Fruit fly (Drosophila melanogaster): ENCODE measurements around the gene NHP2.
A peak's percentile ranks its signal among the peaks of the same experiment; 100 is the strongest.

Gene NHP2

dm6 chr3L:14759097-14759795 is 42.7 kb downstream of the NHP2 start (continued):
- TF ChIP-seq az2 (GFP tag; optimal IDR thresholded peaks at IDR 0.05) (peak; percentile 99), nerfin-2 (GFP tag; IDR thresholded peaks at IDR 0.05; ENCODE audit: partially characterized antibody) (peak; percentile 46; the same call in 1 of the 2 replicates), CG17328 (GFP tag; IDR thresholded peaks at IDR 0.05) (peak; percentile 99), slou (GFP tag; optimal IDR thresholded peaks at IDR 0.05) (peak; percentile 100), CG1647 (GFP tag; optimal IDR thresholded peaks at IDR 0.05) (peak; percentile 99), Ets65A (GFP tag) (peak; percentile 100), CG6791 (GFP tag; IDR thresholded peaks at IDR 0.05; ENCODE audit: partially characterized antibody) (peak; percentile 61; the same call in 2 of the 3 replicates), CG6683 (GFP tag; optimal IDR thresholded peaks at IDR 0.05) (peak; percentile 99), gcm (GFP tag; optimal IDR thresholded peaks at IDR 0.05) (peak; percentile 100), bbx (GFP tag; IDR thresholded peaks at IDR 0.05; ENCODE audit: partially characterized antibody) (peak; percentile 25; the same call in 1 of the 2 replicates), CG15073 (GFP tag; optimal IDR thresholded peaks at IDR 0.05) (peak; percentile 91), yki (optimal IDR thresholded peaks at IDR 0.05) (peak; percentile 61), sens-2 (GFP tag; IDR thresholded peaks at IDR 0.05) (peak; percentile 99), CG1792 (GFP tag; optimal IDR thresholded peaks at IDR 0.05) (peak; percentile 98), CG2120 (GFP tag; optimal IDR thresholded peaks at IDR 0.05) (peak; percentile 100), zfh2 (GFP tag; optimal IDR thresholded peaks at IDR 0.05) (peak; percentile 99), CG14050 (GFP tag; IDR thresholded peaks at IDR 0.05) (peak; percentile 99), CG1603 (tag; optimal IDR thresholded peaks at IDR 0.05) (peak; percentile 94), Fer2 (tag; optimal IDR thresholded peaks at IDR 0.05) (peak; percentile 100), HLH54F (GFP tag; optimal IDR thresholded peaks at IDR 0.05) (peak; percentile 99), dmrt99B (tag; optimal IDR thresholded peaks at IDR 0.05) (peak; percentile 100), D19A (tag; optimal IDR thresholded peaks at IDR 0.05) (peak; percentile 98), CG6654 (GFP tag; optimal IDR thresholded peaks at IDR 0.05) (peak; percentile 96), Antp (GFP tag; optimal IDR thresholded peaks at IDR 0.05) (peak; percentile 98), HLHmδ (GFP tag; optimal IDR thresholded peaks at IDR 0.05) (peak; percentile 70), CG8478 (optimal IDR thresholded peaks at IDR 0.05) (no peak), CG11093 (GFP tag; IDR thresholded peaks at IDR 0.05) (peak; percentile 99), bab2 (GFP tag; optimal IDR thresholded peaks at IDR 0.05) (peak; percentile 99), HLH4C (GFP tag; IDR thresholded peaks at IDR 0.05; ENCODE audit: partially characterized antibody) (no peak), CG10321 (GFP tag; IDR thresholded peaks at IDR 0.05) (peak; percentile 89), en (GFP tag; optimal IDR thresholded peaks at IDR 0.05) (peak; percentile 98), CG10565 (GFP tag; optimal IDR thresholded peaks at IDR 0.05) (peak; percentile 97), CG9797 (GFP tag; optimal IDR thresholded peaks at IDR 0.05) (peak; percentile 73), CG32772 (GFP tag; IDR thresholded peaks at IDR 0.05) (peak; percentile 99), CG14860 (GFP tag; IDR thresholded peaks at IDR 0.05; ENCODE audit: partially characterized antibody) (peak; percentile 73), ttk (GFP tag; IDR thresholded peaks at IDR 0.05) (peak; percentile 99), CG6689 (GFP tag; IDR thresholded peaks at IDR 0.05) (peak; percentile 99), hb (GFP tag; IDR thresholded peaks at IDR 0.05; ENCODE audit: partially characterized antibody) (peak; percentile 73), Mes4 (GFP tag; optimal IDR thresholded peaks at IDR 0.05) (peak; percentile 97), CG2129 (GFP tag; IDR thresholded peaks at IDR 0.05; ENCODE audit: partially characterized antibody) (no peak), CG3163 (GFP tag; optimal IDR thresholded peaks at IDR 0.05) (peak; percentile 73), CG3281 (GFP tag; optimal IDR thresholded peaks at IDR 0.05) (peak; percentile 100), sim (GFP tag; IDR thresholded peaks at IDR 0.05) (peak; percentile 98), CG11723 (GFP tag; optimal IDR thresholded peaks at IDR 0.05) (peak; percentile 100), CG31441 (GFP tag; IDR thresholded peaks at IDR 0.05) (peak; percentile 100), CG16779 (GFP tag; IDR thresholded peaks at IDR 0.05) (peak; percentile 99), CG34376 (GFP tag; optimal IDR thresholded peaks at IDR 0.05) (peak; percentile 100), BEAF-32 (GFP tag; optimal IDR thresholded peaks at IDR 0.05) (peak; percentile 52), inv (GFP tag; IDR thresholded peaks at IDR 0.05; ENCODE audit: partially characterized antibody) (peak; percentile 60), CG11247 (GFP tag; IDR thresholded peaks at IDR 0.05) (peak; percentile 99)

Data from whole organism, embryonic.